Worm (Caenorhabditis elegans): ENCODE data around the gene T08G5.3.
"Not testable (repeated sequence)": the region's sequence is repeated elsewhere in the genome, so short reads cannot be mapped to it uniquely, and the experiment has no call there.

- TF ChIP-seq nhr-28, lsy-2, elt-3 (tag; optimal IDR thresholded peaks at IDR 0.05): not testable (repeated sequence)
Observed at ce11 chrV:14038328-14039084, 11.2 kb upstream of the T08G5.3 start, which contains the start of gene vps-39.
